Worm (Caenorhabditis elegans): ENCODE measurements around the gene K09C6.8.

ce11 chrV:797241-797640 lies 45.8 kb downstream of the K09C6.8 start:
- TF ChIP-seq nhr-67 (tag; optimal IDR thresholded peaks at IDR 0.05) (no peak), unc-62 (GFP tag; optimal IDR thresholded peaks at IDR 0.05) (no peak), lin-15B (tag; optimal IDR thresholded peaks at IDR 0.05) (no peak), aly-2 (tag; optimal IDR thresholded peaks at IDR 0.05) (no peak), pha-4 (tag; optimal IDR thresholded peaks at IDR 0.05) (no peak), nhr-11 (tag; optimal IDR thresholded peaks at IDR 0.05) (no peak), mml-1 (tag; optimal IDR thresholded peaks at IDR 0.05) (no peak), fkh-10 (GFP tag; optimal IDR thresholded peaks at IDR 0.05) (no peak), unc-39 (tag; optimal IDR thresholded peaks at IDR 0.05) (no peak), ama-1 (optimal IDR thresholded peaks at IDR 0.05) (no peak), skn-1 (tag; optimal IDR thresholded peaks at IDR 0.05) (no peak)
